Fruit fly (Drosophila melanogaster): ENCODE measurements around the gene CG10864.

Gene CG10864

DNA sequence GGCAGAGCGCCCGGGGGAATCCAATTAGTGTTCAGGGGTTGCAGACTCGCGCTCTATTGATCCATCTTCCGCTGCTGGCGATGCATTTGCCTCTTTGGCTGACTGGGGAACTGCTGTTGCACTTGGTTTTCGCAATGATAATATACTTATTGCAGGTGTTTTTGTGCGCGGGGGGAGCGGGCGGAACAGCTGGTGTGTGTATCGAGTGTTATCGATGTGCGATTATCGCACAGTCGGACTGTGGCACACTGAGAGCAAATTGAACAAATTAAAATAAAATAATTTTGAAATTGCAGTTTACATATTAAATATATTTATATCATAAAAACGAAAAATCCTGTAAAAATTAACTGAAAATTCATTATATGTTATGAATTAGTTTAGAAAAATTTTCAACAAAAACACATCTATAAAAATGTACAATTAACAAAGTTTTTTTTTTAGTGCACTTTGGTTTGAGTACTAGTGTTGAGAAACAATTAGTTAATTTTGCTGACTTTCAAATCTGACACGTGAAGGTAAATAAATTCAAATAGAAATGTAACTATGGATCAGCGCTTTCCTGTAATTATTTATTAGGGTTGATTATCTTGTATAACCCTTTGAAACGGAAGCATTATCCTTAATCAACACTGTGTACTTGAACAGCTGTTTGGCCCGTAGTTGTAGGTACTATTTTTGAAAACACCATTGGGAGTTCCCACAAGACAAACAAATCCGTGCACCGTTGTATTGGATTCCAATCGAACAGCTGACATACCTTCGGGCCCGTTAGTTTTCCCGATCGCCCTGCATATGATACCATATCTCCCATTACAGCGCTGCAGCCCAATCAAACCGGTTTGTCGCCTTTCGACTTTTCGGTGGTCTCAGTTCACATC is 8.6 kb downstream of the CG10864 start, which contains the start of the genes Wdr37 and koko (continued):
- peak; percentile 92 for TF ChIP-seq CG1024 (GFP tag; IDR thresholded peaks at IDR 0.05)
- TF ChIP-seq Scr (GFP tag; IDR thresholded peaks at IDR 0.05; ENCODE audit: partially characterized antibody): peak; percentile 57
- peak; percentile 99 for TF ChIP-seq klu (GFP tag; IDR thresholded peaks at IDR 0.05)
- TF ChIP-seq wek (GFP tag; optimal IDR thresholded peaks at IDR 0.05): no peak
- peak; percentile 95 for TF ChIP-seq CG11093 (GFP tag; IDR thresholded peaks at IDR 0.05)
- peak; percentile 94 for TF ChIP-seq CG6683 (GFP tag; optimal IDR thresholded peaks at IDR 0.05)
- peak; percentile 94 for TF ChIP-seq tap (tag; optimal IDR thresholded peaks at IDR 0.05)
- peak; percentile 99 for TF ChIP-seq CG9727 (GFP tag; optimal IDR thresholded peaks at IDR 0.05)
- no peak for TF ChIP-seq cad (GFP tag; optimal IDR thresholded peaks at IDR 0.05)
- TF ChIP-seq CG31441 (GFP tag; IDR thresholded peaks at IDR 0.05): peak; percentile 99
- peak; percentile 94 for TF ChIP-seq CG3281 (GFP tag; optimal IDR thresholded peaks at IDR 0.05)
- peak; percentile 91 for TF ChIP-seq lilli (GFP tag; optimal IDR thresholded peaks at IDR 0.05)
- peak; percentile 8 for TF ChIP-seq gfzf (GFP tag; optimal IDR thresholded peaks at IDR 0.05)
- TF ChIP-seq CG12942 (GFP tag; optimal IDR thresholded peaks at IDR 0.05): peak; percentile 96
- TF ChIP-seq usp (GFP tag; optimal IDR thresholded peaks at IDR 0.05): no peak
- TF ChIP-seq ttk (GFP tag; IDR thresholded peaks at IDR 0.05): peak; percentile 99
- peak; percentile 70 for TF ChIP-seq Dip3 (GFP tag; optimal IDR thresholded peaks at IDR 0.05)
- TF ChIP-seq az2 (GFP tag; optimal IDR thresholded peaks at IDR 0.05): peak; percentile 97
- peak; percentile 46; the same call in 1 of the 3 replicates for TF ChIP-seq Doc3 (GFP tag; IDR thresholded peaks at IDR 0.05; ENCODE audit: partially characterized antibody)
- peak; percentile 63 for TF ChIP-seq Jarid2 (GFP tag; optimal IDR thresholded peaks at IDR 0.05)
- TF ChIP-seq HLH4C (GFP tag; IDR thresholded peaks at IDR 0.05; ENCODE audit: partially characterized antibody): peak; percentile 64; the same call in 2 of the 3 replicates
- TF ChIP-seq Mrtf (GFP tag; IDR thresholded peaks at IDR 0.05): peak; percentile 94
- peak; percentile 79 for TF ChIP-seq Hmx (GFP tag; optimal IDR thresholded peaks at IDR 0.05)
- TF ChIP-seq h (optimal IDR thresholded peaks at IDR 0.05): no peak
- peak; percentile 96 for TF ChIP-seq HmgZ (tag; optimal IDR thresholded peaks at IDR 0.05)
- TF ChIP-seq CG10267 (tag; optimal IDR thresholded peaks at IDR 0.05): peak; percentile 99
- TF ChIP-seq CG33213 (GFP tag; optimal IDR thresholded peaks at IDR 0.05): peak; percentile 48
- TF ChIP-seq CG4617 (GFP tag; optimal IDR thresholded peaks at IDR 0.05; ENCODE audit: borderline replicate concordance): peak; percentile 86
- peak; percentile 97 for TF ChIP-seq CG17359 (tag; optimal IDR thresholded peaks at IDR 0.05)
- TF ChIP-seq tin (GFP tag; optimal IDR thresholded peaks at IDR 0.05): peak; percentile 96
- peak; percentile 77 for TF ChIP-seq jing (GFP tag; optimal IDR thresholded peaks at IDR 0.05)
- peak; percentile 92 for TF ChIP-seq gsb (GFP tag; IDR thresholded peaks at IDR 0.05)
- TF ChIP-seq CG8478 (optimal IDR thresholded peaks at IDR 0.05): no peak
- peak; percentile 61 for TF ChIP-seq MESR4 (GFP tag; optimal IDR thresholded peaks at IDR 0.05)
- TF ChIP-seq eyg (GFP tag; optimal IDR thresholded peaks at IDR 0.05): peak; percentile 58
- peak; percentile 98 for TF ChIP-seq Abd-B (GFP tag; optimal IDR thresholded peaks at IDR 0.05)
- peak; percentile 80 for TF ChIP-seq D19B (GFP tag; optimal IDR thresholded peaks at IDR 0.05)
- peak; percentile 31 for TF ChIP-seq CG7745 (tag; optimal IDR thresholded peaks at IDR 0.05)
- TF ChIP-seq Doc2 (GFP tag; IDR thresholded peaks at IDR 0.05): peak; percentile 81
- peak; percentile 94 for TF ChIP-seq CG17612 (GFP tag; IDR thresholded peaks at IDR 0.05)
- peak; percentile 70 for TF ChIP-seq CHES-1-like (GFP tag; optimal IDR thresholded peaks at IDR 0.05)
- peak; percentile 96 for TF ChIP-seq Kr (GFP tag; optimal IDR thresholded peaks at IDR 0.05)
- peak; percentile 94 for TF ChIP-seq CG9437 (GFP tag; optimal IDR thresholded peaks at IDR 0.05)
- peak; percentile 92 for TF ChIP-seq CG15011 (GFP tag; optimal IDR thresholded peaks at IDR 0.05)
- peak; percentile 96 for TF ChIP-seq CG15601 (tag; optimal IDR thresholded peaks at IDR 0.05)
- TF ChIP-seq CG3995 (GFP tag; optimal IDR thresholded peaks at IDR 0.05): peak; percentile 52
- TF ChIP-seq CG9932 (GFP tag; IDR thresholded peaks at IDR 0.05): peak; percentile 99
- peak; percentile 90 for TF ChIP-seq CrebB (tag; optimal IDR thresholded peaks at IDR 0.05)
- peak; percentile 70 for TF ChIP-seq CG10431 (GFP tag; optimal IDR thresholded peaks at IDR 0.05)

Measured in whole organism, embryonic.